Worm (Caenorhabditis elegans): ENCODE data around the gene C08F8.15.
A peak's percentile ranks its signal among the peaks of the same experiment; 100 is the strongest.
"Not testable (repeated sequence)": the region's sequence is repeated elsewhere in the genome, so short reads cannot be mapped to it uniquely, and the experiment has no call there.

The C08F8.15 gene

ce11 chrIV:11160707-11161106, at the start of gene C08F8.15:
TSS of gene C08F8.15 (minus strand) at chrIV:11160807.
- no peak for TF ChIP-seq ref-1 (GFP tag; conservative IDR thresholded peaks at IDR 0.05)
- TF ChIP-seq T22C8.4 (GFP tag; IDR thresholded peaks at IDR 0.05) = no peak
- no peak for TF ChIP-seq tab-1 (GFP tag; IDR thresholded peaks at IDR 0.05)
- no peak for TF ChIP-seq med-1 (GFP tag; optimal IDR thresholded peaks at IDR 0.05; ENCODE audit: insufficient read depth)
- TF ChIP-seq flt-1 (GFP tag; IDR thresholded peaks at IDR 0.05) = no peak
- no peak for TF ChIP-seq ztf-23 (GFP tag; IDR thresholded peaks at IDR 0.05)
- no peak for TF ChIP-seq klf-2 (GFP tag; conservative IDR thresholded peaks at IDR 0.05)

ce11 chrIV:11207186-11207585, 46.6 kb upstream of the C08F8.15 start, which contains the start of gene R07H5.9:
TSS of gene R07H5.9 (plus strand) at chrIV:11207486.
- TF ChIP-seq ztf-29 (GFP tag; IDR thresholded peaks at IDR 0.05) = no peak

DNA sequence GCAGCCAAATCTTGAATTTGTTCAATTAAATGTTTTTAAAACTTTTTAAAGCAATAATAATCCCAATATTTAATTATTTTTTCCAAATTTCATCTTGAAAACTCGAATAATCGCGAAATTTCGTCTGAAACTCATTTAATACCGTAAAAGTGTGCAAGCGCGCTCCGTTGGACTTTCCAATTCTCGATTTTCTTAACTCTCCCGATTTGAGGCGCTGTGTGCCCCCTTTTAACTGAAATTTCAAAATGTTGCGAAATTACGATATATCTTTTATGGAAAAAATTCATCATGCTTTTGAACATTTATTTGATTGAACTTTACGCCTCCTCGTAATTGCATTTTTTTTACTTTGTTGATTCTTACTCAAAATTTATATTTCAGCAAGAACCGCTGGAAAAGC, 41.8 kb upstream of the C08F8.15 start, which contains the start of gene R07H5.11:
R07H5.11 (plus strand) TSS at position 380 of the 400 bp plus-strand sequence.
- TF ChIP-seq ztf-29, flt-1, ztf-23 (GFP tag; IDR thresholded peaks at IDR 0.05): not testable (repeated sequence)

DNA sequence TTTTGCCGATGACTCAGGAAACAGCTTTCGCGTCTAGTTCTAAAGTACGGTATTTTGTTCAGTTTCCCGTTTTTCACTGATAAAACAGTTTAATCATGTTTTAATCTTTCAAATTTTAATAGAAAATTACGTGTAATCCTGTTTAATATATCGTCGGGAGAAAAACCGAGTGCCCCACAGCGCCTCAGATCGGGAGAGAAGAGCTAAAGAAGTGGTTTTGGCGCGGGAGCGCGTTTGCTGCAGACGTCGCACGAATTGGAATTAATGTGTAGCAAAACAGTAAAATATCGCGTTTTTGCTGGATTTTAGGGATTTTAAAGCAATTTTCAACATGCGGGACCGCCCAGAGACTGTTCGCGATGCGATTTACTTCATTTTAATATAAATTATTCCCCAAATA, 40.1 kb upstream of the C08F8.15 start:
- TF ChIP-seq ztf-23 (GFP tag; IDR thresholded peaks at IDR 0.05) (peak; percentile 70; the same call in 1 of the 2 replicates), klf-2 (GFP tag; conservative IDR thresholded peaks at IDR 0.05) (peak; percentile 72), flt-1 (GFP tag; IDR thresholded peaks at IDR 0.05) (0 out of 2 replicates have a peak, but pooled peaks have one; percentile 58)

- 0 out of 2 replicates have a peak, but pooled peaks have one; percentile 39 for TF ChIP-seq klf-2 (GFP tag; conservative IDR thresholded peaks at IDR 0.05)
Observed at ce11 chrIV:11198983-11199382, 38.4 kb upstream of the C08F8.15 start, which contains the start of gene R07H5.16. TSS of gene R07H5.16 (plus strand) at chrIV:11199330.

- TF ChIP-seq ref-1 (GFP tag; conservative IDR thresholded peaks at IDR 0.05) (peak; percentile 59), tab-1 (GFP tag; IDR thresholded peaks at IDR 0.05) (peak; percentile 84), ztf-29 (GFP tag; IDR thresholded peaks at IDR 0.05) (peak; percentile 62; the same call in 1 of the 2 replicates), T22C8.4 (GFP tag; IDR thresholded peaks at IDR 0.05) (0 out of 2 replicates have a peak, but pooled peaks have one; percentile 50), ztf-23 (GFP tag; IDR thresholded peaks at IDR 0.05) (peak; percentile 77; the same call in 1 of the 2 replicates), klf-2 (GFP tag; conservative IDR thresholded peaks at IDR 0.05) (peak; percentile 53; the same call in 1 of the 2 replicates)
Observed at ce11 chrIV:11196866-11197265, 36.3 kb upstream of the C08F8.15 start.

DNA sequence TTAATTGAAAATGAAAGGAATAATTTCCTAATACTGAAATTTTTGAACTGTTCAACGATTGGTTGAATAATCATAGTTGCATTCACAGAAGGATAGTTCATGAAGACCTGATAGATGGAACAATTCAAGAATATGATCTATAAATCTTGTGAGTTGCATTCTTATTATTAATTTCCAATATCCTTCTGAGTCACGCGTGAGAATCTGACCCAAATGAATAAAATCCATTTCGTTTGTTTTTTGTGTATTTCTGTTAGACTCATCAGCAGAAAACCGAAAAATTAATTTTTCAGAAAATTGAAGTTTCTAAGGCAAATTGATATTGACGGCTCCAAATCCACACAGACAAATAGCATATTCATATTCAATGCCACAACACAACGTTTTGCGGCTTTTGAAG, 28.8 kb upstream of the C08F8.15 start, which contains the start of gene fbxb-79:
fbxb-79 (minus strand) TSS at position 101 of the 400 bp plus-strand sequence.
- no peak for TF ChIP-seq ref-1 (GFP tag; conservative IDR thresholded peaks at IDR 0.05)
- no peak for TF ChIP-seq klf-2 (GFP tag; conservative IDR thresholded peaks at IDR 0.05)
- TF ChIP-seq T22C8.4 (GFP tag; IDR thresholded peaks at IDR 0.05) = no peak
- no peak for TF ChIP-seq med-1 (GFP tag; optimal IDR thresholded peaks at IDR 0.05; ENCODE audit: insufficient read depth)
- TF ChIP-seq flt-1 (GFP tag; IDR thresholded peaks at IDR 0.05) = no peak
- TF ChIP-seq cog-1 (tag; optimal IDR thresholded peaks at IDR 0.05) = no peak

ce11 chrIV:11186729-11187128, 26.1 kb upstream of the C08F8.15 start, which contains the start of gene sdz-27:
TSS of gene sdz-27 (plus strand) at chrIV:11187029.
- no peak for TF ChIP-seq cog-1 (tag; optimal IDR thresholded peaks at IDR 0.05)

DNA sequence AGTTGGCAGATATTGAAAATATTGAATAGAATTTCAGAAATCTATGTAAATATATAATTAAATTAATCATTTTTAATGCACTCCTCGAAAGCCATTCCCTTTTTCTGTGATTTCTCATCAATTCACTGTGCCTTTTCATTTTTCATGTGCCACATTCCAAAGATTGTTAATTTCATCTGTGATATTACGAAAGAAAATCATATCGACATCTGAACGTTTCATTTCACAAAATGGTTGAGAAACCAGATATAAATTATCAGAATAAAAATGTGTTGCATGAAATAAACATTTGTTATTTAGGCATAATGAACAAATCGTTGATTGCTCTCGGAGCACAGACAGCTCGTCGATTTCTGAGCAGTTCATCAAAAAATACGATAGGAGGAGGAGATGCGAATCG, 23.4 kb upstream of the C08F8.15 start, which contains the start of gene nuaf-3:
nuaf-3 (plus strand) TSS at position 301 of the 400 bp plus-strand sequence.
- no peak for TF ChIP-seq klf-2 (GFP tag; conservative IDR thresholded peaks at IDR 0.05)
- no peak for TF ChIP-seq ref-1 (GFP tag; conservative IDR thresholded peaks at IDR 0.05)
- TF ChIP-seq ztf-29 (GFP tag; IDR thresholded peaks at IDR 0.05) = no peak
- TF ChIP-seq tab-1 (GFP tag; IDR thresholded peaks at IDR 0.05) = no peak
- no peak for TF ChIP-seq T22C8.4 (GFP tag; IDR thresholded peaks at IDR 0.05)
- TF ChIP-seq flt-1 (GFP tag; IDR thresholded peaks at IDR 0.05) = no peak
- no peak for TF ChIP-seq med-1 (GFP tag; optimal IDR thresholded peaks at IDR 0.05; ENCODE audit: insufficient read depth)
- no peak for TF ChIP-seq cog-1 (tag; optimal IDR thresholded peaks at IDR 0.05)
- TF ChIP-seq ztf-23 (GFP tag; IDR thresholded peaks at IDR 0.05) = no peak

DNA sequence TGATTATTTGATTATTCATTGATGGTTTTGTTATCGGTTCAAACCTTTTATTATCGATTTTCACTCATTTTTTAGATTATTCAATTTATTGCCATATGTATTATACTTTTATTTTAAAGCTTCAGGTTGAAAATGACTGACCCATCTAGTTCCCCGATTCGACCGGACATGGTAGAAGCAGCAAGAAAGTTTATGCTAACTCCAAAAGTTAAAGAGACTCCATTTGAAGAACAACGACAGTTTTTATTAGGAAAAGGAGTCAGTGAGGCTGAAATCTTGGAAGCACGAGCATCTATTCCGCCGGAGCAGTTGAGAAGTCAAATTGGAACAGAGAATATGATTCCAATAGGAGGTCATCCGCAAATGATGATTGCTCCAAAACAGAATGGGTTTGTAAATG, 22.4 kb upstream of the C08F8.15 start, which contains the start of gene prx-14:
prx-14 (plus strand) TSS at position 120 of the 400 bp plus-strand sequence.
- TF ChIP-seq ztf-23 (GFP tag; IDR thresholded peaks at IDR 0.05) = no peak
- TF ChIP-seq T22C8.4 (GFP tag; IDR thresholded peaks at IDR 0.05) = no peak
- no peak for TF ChIP-seq med-1 (GFP tag; optimal IDR thresholded peaks at IDR 0.05; ENCODE audit: insufficient read depth)
- no peak for TF ChIP-seq tab-1 (GFP tag; IDR thresholded peaks at IDR 0.05)
- TF ChIP-seq klf-2 (GFP tag; conservative IDR thresholded peaks at IDR 0.05) = no peak
- no peak for TF ChIP-seq cog-1 (tag; optimal IDR thresholded peaks at IDR 0.05)
- TF ChIP-seq flt-1 (GFP tag; IDR thresholded peaks at IDR 0.05) = no peak
- no peak for TF ChIP-seq ref-1 (GFP tag; conservative IDR thresholded peaks at IDR 0.05)
- TF ChIP-seq ztf-29 (GFP tag; IDR thresholded peaks at IDR 0.05) = no peak

- no peak for TF ChIP-seq ref-1 (GFP tag; conservative IDR thresholded peaks at IDR 0.05)
- no peak for TF ChIP-seq T22C8.4 (GFP tag; IDR thresholded peaks at IDR 0.05)
- no peak for TF ChIP-seq cog-1 (tag; optimal IDR thresholded peaks at IDR 0.05)
- TF ChIP-seq ztf-23 (GFP tag; IDR thresholded peaks at IDR 0.05) = no peak
- TF ChIP-seq flt-1 (GFP tag; IDR thresholded peaks at IDR 0.05) = no peak
- no peak for TF ChIP-seq tab-1 (GFP tag; IDR thresholded peaks at IDR 0.05)
- TF ChIP-seq klf-2 (GFP tag; conservative IDR thresholded peaks at IDR 0.05) = no peak
- no peak for TF ChIP-seq med-1 (GFP tag; optimal IDR thresholded peaks at IDR 0.05; ENCODE audit: insufficient read depth)
- TF ChIP-seq ztf-29 (GFP tag; IDR thresholded peaks at IDR 0.05) = no peak
Observed at ce11 chrIV:11180077-11180476, 19.5 kb upstream of the C08F8.15 start.
